Fruit fly (Drosophila melanogaster) whole organism, embryonic: Measurements from ENCODE around the gene CG18808.

Experiments used
- CG1024 ChIP-seq: fragments of 200-800 bp; sonication (Bioruptor generic); IDR thresholded peaks from 2 replicates; pipeline ENCODE4 v1.3.6; 2022; ENCODE audit warnings: missing biosample characterization, missing genetic modification characterization
- CG10267 ChIP-seq: fragments of 200-800 bp; sonication (Bioruptor generic); optimal IDR thresholded peaks from 2 replicates; lab custom pipeline; 2018; ENCODE audit warnings: missing biosample characterization, mild to moderate bottlenecking, missing genetic modification characterization, moderate library complexity
- CG10366 ChIP-seq: fragments of 200-800 bp; sonication (Bioruptor generic); IDR thresholded peaks from 2 replicates; pipeline ENCODE4 v1.3.6; 2022; ENCODE audit warnings: missing biosample characterization, missing genetic modification characterization
- CG11085 ChIP-seq: fragments of 200-800 bp; sonication (Bioruptor generic); IDR thresholded peaks from 2 replicates; pipeline ENCODE4 v1.3.6; 2022; ENCODE audit warnings: missing biosample characterization, missing genetic modification characterization
- CG11456 ChIP-seq: fragments of 200-800 bp; sonication (Bioruptor generic); IDR thresholded peaks from 3 replicates; pipeline ENCODE4 v1.3.6; 2022; ENCODE audit warnings: missing biosample characterization, missing genetic modification characterization
- CG12391 ChIP-seq: fragments of 200-800 bp; sonication (Bioruptor generic); optimal IDR thresholded peaks from 3 replicates; lab custom pipeline; 2018; ENCODE audit warnings: missing biosample characterization, mild to moderate bottlenecking, missing genetic modification characterization, moderate library complexity
- CG16863 ChIP-seq: fragments of 200-800 bp; sonication (Bioruptor generic); optimal IDR thresholded peaks from 3 replicates; lab custom pipeline; 2016; ENCODE audit warnings: missing biosample characterization, missing genetic modification characterization
- CG2202 ChIP-seq: fragments of 200-800 bp; sonication (Bioruptor generic); optimal IDR thresholded peaks from 2 replicates; lab custom pipeline; 2018; ENCODE audit warnings: missing biosample characterization, mild to moderate bottlenecking, missing genetic modification characterization
- CG2889 ChIP-seq: fragments of 200-800 bp; sonication (Bioruptor generic); IDR thresholded peaks from 3 replicates; pipeline ENCODE4 v1.3.6; 2022; ENCODE audit warnings: missing biosample characterization, missing genetic modification characterization
- CG32772 ChIP-seq: fragments of 200-800 bp; sonication (Bioruptor generic); IDR thresholded peaks from 2 replicates; pipeline ENCODE4 v1.3.6; 2022; ENCODE audit warnings: missing biosample characterization, missing genetic modification characterization
- CG3281 ChIP-seq: fragments of 200-800 bp; sonication (Bioruptor generic); optimal IDR thresholded peaks from 3 replicates; lab custom pipeline; 2017; ENCODE audit warnings: missing biosample characterization, mild to moderate bottlenecking, missing genetic modification characterization
- CG4328 ChIP-seq: fragments of 200-800 bp; sonication (Bioruptor generic); optimal IDR thresholded peaks from 3 replicates; lab custom pipeline; 2017; ENCODE audit warnings: missing biosample characterization, missing genetic modification reagents, missing genetic modification characterization
- CG4707 ChIP-seq: fragments of 200-800 bp; sonication (Bioruptor generic); optimal IDR thresholded peaks from 2 replicates; lab custom pipeline; 2018; ENCODE audit warnings: missing biosample characterization, mild to moderate bottlenecking, missing genetic modification characterization, moderate library complexity
- CG5953 ChIP-seq: fragments of 200-800 bp; sonication (Bioruptor generic); IDR thresholded peaks from 2 replicates; pipeline ENCODE4 v1.3.6; 2022; ENCODE audit warnings: missing biosample characterization, missing genetic modification characterization
- CG8478 ChIP-seq: fragments of >200 bp; optimal IDR thresholded peaks from 2 replicates; lab custom pipeline; 2018
- CG9817 ChIP-seq: fragments of 200-800 bp; sonication (Bioruptor generic); optimal IDR thresholded peaks from 2 replicates; lab custom pipeline; 2018; ENCODE audit warnings: missing biosample characterization, mild to moderate bottlenecking, missing genetic modification characterization, moderate library complexity
- Dad ChIP-seq: fragments of 200-800 bp; sonication (Bioruptor generic); optimal IDR thresholded peaks from 3 replicates; lab custom pipeline; 2016; ENCODE audit warnings: missing biosample characterization, missing genetic modification characterization
- Dref ChIP-seq: fragments of 200-800 bp; sonication (Bioruptor generic); IDR thresholded peaks from 2 replicates; pipeline ENCODE4 v1.3.6; 2022; ENCODE audit warnings: missing biosample characterization, missing genetic modification characterization
- E2f2 ChIP-seq: fragments of 200-800 bp; sonication (Bioruptor generic); IDR thresholded peaks from 2 replicates; pipeline ENCODE4 v1.3.6; 2022; ENCODE audit warnings: missing biosample characterization, missing genetic modification characterization
- Ets65A ChIP-seq: fragments of 200-800 bp; sonication (Bioruptor generic); peaks from one replicate; lab custom pipeline; 2016; ENCODE audit warnings: missing biosample characterization, missing genetic modification characterization
- Gug ChIP-seq: fragments of 200-800 bp; sonication (Bioruptor generic); IDR thresholded peaks from 4 replicates; pipeline ENCODE4 v1.3.6; 2022; ENCODE audit warnings: missing biosample characterization, missing genetic modification characterization
- HLH3B ChIP-seq: fragments of 200-800 bp; sonication (Bioruptor generic); IDR thresholded peaks from 2 replicates; pipeline ENCODE4 v1.3.6; 2022; ENCODE audit warnings: missing biosample characterization, missing genetic modification characterization
- HLH54F ChIP-seq: fragments of 200-800 bp; sonication (Bioruptor generic); optimal IDR thresholded peaks from 3 replicates; lab custom pipeline; 2016; ENCODE audit warnings: missing biosample characterization, missing genetic modification characterization
- HmgD ChIP-seq: fragments of 200-800 bp; sonication (Bioruptor generic); optimal IDR thresholded peaks from 3 replicates; lab custom pipeline; 2016; ENCODE audit warnings: missing biosample characterization, missing genetic modification characterization
- Hmr ChIP-seq: fragments of 200-800 bp; sonication (Bioruptor generic); optimal IDR thresholded peaks from 3 replicates; lab custom pipeline; 2017; ENCODE audit warnings: mild to moderate bottlenecking, missing biosample characterization, missing genetic modification reagents, missing genetic modification characterization
- Hr51 ChIP-seq, 2 experiments: fragments of 200-800 bp; sonication (Bioruptor generic); optimal IDR thresholded peaks; 2 replicates in 1 of 2; 3 replicates in 1 of 2; lab custom pipeline; 2016 to 2018; ENCODE audit warnings: missing biosample characterization in 2 of 2, missing genetic modification characterization in 2 of 2, mild to moderate bottlenecking in 1 of 2, moderate library complexity in 1 of 2
- Lhr ChIP-seq: fragments of 200-800 bp; sonication (Bioruptor generic); optimal IDR thresholded peaks from 3 replicates; lab custom pipeline; 2017; ENCODE audit warnings: mild to moderate bottlenecking, missing biosample characterization, missing genetic modification reagents, missing genetic modification characterization
- Lim3 ChIP-seq: fragments of 200-800 bp; sonication (Bioruptor generic); IDR thresholded peaks from 2 replicates; pipeline ENCODE4 v1.3.6; 2022; ENCODE audit warnings: missing biosample characterization, missing genetic modification characterization
- Med ChIP-seq: fragments of 200-800 bp; sonication (Bioruptor generic); peaks from one replicate; lab custom pipeline; 2016; ENCODE audit warnings: missing biosample characterization, missing genetic modification characterization, mild to moderate bottlenecking, inconsistent platforms, moderate library complexity
- Meics ChIP-seq: fragments of 200-800 bp; sonication (Bioruptor generic); optimal IDR thresholded peaks from 2 replicates; lab custom pipeline; 2017; ENCODE audit warnings: missing biosample characterization, mild to moderate bottlenecking, missing genetic modification characterization
- Mes4 ChIP-seq: fragments of 200-800 bp; sonication (Bioruptor generic); optimal IDR thresholded peaks from 2 replicates; lab custom pipeline; 2016; ENCODE audit warnings: missing biosample characterization, missing genetic modification characterization
- NC2α ChIP-seq: fragments of 200-800 bp; sonication (Bioruptor generic); optimal IDR thresholded peaks from 2 replicates; lab custom pipeline; 2016; ENCODE audit warnings: missing biosample characterization, missing genetic modification characterization
- YL-1 ChIP-seq: fragments of 200-800 bp; sonication (Bioruptor generic); optimal IDR thresholded peaks from 3 replicates; lab custom pipeline; 2017; ENCODE audit warnings: missing biosample characterization, mild to moderate bottlenecking, missing genetic modification characterization
- aop ChIP-seq: fragments of 200-800 bp; sonication (Bioruptor generic); IDR thresholded peaks from 2 replicates; pipeline ENCODE4 v1.3.6; 2022; ENCODE audit warnings: missing biosample characterization, missing genetic modification characterization
- ap ChIP-seq: fragments of 200-800 bp; sonication (Bioruptor generic); IDR thresholded peaks from 2 replicates; pipeline ENCODE4 v1.3.6; 2022; ENCODE audit warnings: missing biosample characterization, missing genetic modification characterization
- ase ChIP-seq: fragments of 200-800 bp; sonication (Bioruptor generic); IDR thresholded peaks from 3 replicates; pipeline ENCODE4 v1.3.6; 2022; ENCODE audit warnings: missing biosample characterization, missing genetic modification characterization
- cg ChIP-seq: fragments of 200-800 bp; sonication (Bioruptor generic); optimal IDR thresholded peaks from 3 replicates; lab custom pipeline; 2019; ENCODE audit warnings: missing biosample characterization, mild to moderate bottlenecking, missing genetic modification characterization, moderate library complexity
- chinmo ChIP-seq: fragments of 200-800 bp; sonication (Bioruptor generic); IDR thresholded peaks from 4 replicates; pipeline ENCODE4 v1.3.6; 2022; ENCODE audit warnings: missing biosample characterization, missing genetic modification characterization; ENCODE audit not compliant: partially characterized antibody
- chm ChIP-seq: fragments of 200-800 bp; sonication (Bioruptor generic); IDR thresholded peaks from 2 replicates; pipeline ENCODE4 v1.3.6; 2022; ENCODE audit warnings: missing biosample characterization, missing genetic modification characterization
- ci ChIP-seq: fragments of 200-800 bp; sonication (Bioruptor generic); IDR thresholded peaks from 3 replicates; pipeline ENCODE4 v1.3.6; 2022; ENCODE audit warnings: missing biosample characterization, missing genetic modification characterization
- danr ChIP-seq: fragments of 200-800 bp; sonication (Bioruptor generic); IDR thresholded peaks from 2 replicates; pipeline ENCODE4 v1.3.6; 2022; ENCODE audit warnings: missing biosample characterization, missing genetic modification characterization
- ind ChIP-seq: fragments of 200-800 bp; sonication (Bioruptor generic); optimal IDR thresholded peaks from 3 replicates; lab custom pipeline; 2016; ENCODE audit warnings: missing biosample characterization, missing genetic modification characterization
- lilli ChIP-seq: fragments of 200-800 bp; sonication (Bioruptor generic); optimal IDR thresholded peaks from 3 replicates; lab custom pipeline; 2016; ENCODE audit warnings: missing biosample characterization, missing genetic modification characterization
- lmd ChIP-seq: fragments of 200-800 bp; sonication (Bioruptor generic); IDR thresholded peaks from 2 replicates; pipeline ENCODE4 v1.3.6; 2022; ENCODE audit warnings: missing biosample characterization, missing genetic modification characterization
- lov ChIP-seq, 2 experiments: fragments of 200-800 bp in 1 of 2; fragments of >200 bp in 1 of 2; sonication (Bioruptor generic) in 1 of 2; IDR thresholded peaks in 1 of 2; optimal IDR thresholded peaks in 1 of 2; 2 replicates in 1 of 2; 3 replicates in 1 of 2; pipeline versions ENCODE4 v1.3.6 to Lab custom; 2017 to 2022; ENCODE audit warnings: missing biosample characterization in 1 of 2, missing genetic modification characterization in 1 of 2
- row ChIP-seq: fragments of 200-800 bp; sonication (Bioruptor generic); IDR thresholded peaks from 3 replicates; pipeline ENCODE4 v1.3.6; 2022; ENCODE audit warnings: missing biosample characterization, missing genetic modification characterization
- run ChIP-seq: fragments of 200-800 bp; sonication (Bioruptor generic); optimal IDR thresholded peaks from 3 replicates; lab custom pipeline; 2018; ENCODE audit warnings: missing biosample characterization, mild to moderate bottlenecking, missing genetic modification characterization
- stc ChIP-seq: fragments of 200-800 bp; sonication (Bioruptor generic); IDR thresholded peaks from 2 replicates; pipeline ENCODE4 v1.3.6; 2022; ENCODE audit warnings: missing biosample characterization, missing genetic modification characterization
- tin ChIP-seq: fragments of 200-800 bp; sonication (Bioruptor generic); optimal IDR thresholded peaks from 3 replicates; lab custom pipeline; 2016; ENCODE audit warnings: missing biosample characterization, missing genetic modification characterization
- vnd ChIP-seq: fragments of 200-800 bp; sonication (Bioruptor generic); IDR thresholded peaks from 3 replicates; pipeline ENCODE4 v1.3.6; 2022; ENCODE audit warnings: missing biosample characterization, missing genetic modification characterization; ENCODE audit not compliant: partially characterized antibody

The CG18808 gene

dm6 chr3L:4840039-4840939, 33.1 kb upstream of the CG18808 start, which contains the start of gene CG13707 (continued):
- TF ChIP-seq lov (optimal IDR thresholded peaks at IDR 0.05; lab: Kevin White, UChicago) (no peak), lov (GFP tag; IDR thresholded peaks at IDR 0.05; lab: Robert Waterston, UW) (0 out of 3 replicates have a peak, but pooled peaks have one; percentile 26), CG4707 (GFP tag; lab: Kevin White, UChicago) (no peak), Lhr (GFP tag; lab: Kevin White, UChicago) (peak; percentile 3), tin (GFP tag; lab: Kevin White, UChicago) (no peak), stc (GFP tag; lab: Robert Waterston, UW) (no peak), vnd (GFP tag; lab: Robert Waterston, UW) (peak; percentile 15; the same call in 1 of the 3 replicates), CG10267 (no peak), Mes4 (GFP tag; lab: Kevin White, UChicago) (no peak), CG10366 (GFP tag; lab: Robert Waterston, UW) (no peak), CG9817 (tag; lab: Kevin White, UChicago) (peak; percentile 17), CG11456 (GFP tag; lab: Robert Waterston, UW) (no peak), row (GFP tag; lab: Robert Waterston, UW) (peak; percentile 51; the same call in 2 of the 3 replicates), HmgD (GFP tag; lab: Kevin White, UChicago) (no peak), lmd (GFP tag; lab: Robert Waterston, UW) (no peak), NC2α (GFP tag; lab: Kevin White, UChicago) (no peak), CG16863 (no peak), CG1024 (GFP tag; lab: Robert Waterston, UW) (no peak), CG3281 (no peak), ap (no peak), CG8478 (peak; percentile 76), run (tag; lab: Kevin White, UChicago) (no peak), E2f2 (GFP tag; lab: Robert Waterston, UW) (no peak), ase (GFP tag; lab: Robert Waterston, UW) (no peak), CG2889 (GFP tag; lab: Robert Waterston, UW) (no peak), lilli (GFP tag; lab: Kevin White, UChicago) (no peak), chinmo (0 out of 4 replicates have a peak, but pooled peaks have one; percentile 62), CG2202 (tag; lab: Kevin White, UChicago) (no peak), CG4328 (no peak), Hmr (GFP tag; lab: Kevin White, UChicago) (peak; percentile 35), Meics (GFP tag; lab: Kevin White, UChicago) (peak; percentile 8), CG11085 (GFP tag; lab: Robert Waterston, UW) (peak; percentile 27; the same call in 1 of the 2 replicates), danr (no peak), ci (peak; percentile 54; the same call in 2 of the 3 replicates), ind (no peak), HLH54F (no peak), YL-1 (no peak), chm (no peak), CG32772 (no peak), CG12391 (no peak), HLH3B (GFP tag; lab: Robert Waterston, UW) (no peak), Lim3 (no peak), Ets65A (no peak), Dref (GFP tag; lab: Robert Waterston, UW) (0 out of 2 replicates have a peak, but pooled peaks have one; percentile 17), Med (GFP tag; lab: Kevin White, UChicago) (peak; percentile 10), Dad (GFP tag; lab: Kevin White, UChicago) (no peak), CG5953 (GFP tag; lab: Robert Waterston, UW) (no peak), Hr51 (GFP tag; optimal IDR thresholded peaks at IDR 0.05; lab: Kevin White, UChicago) (no peak), Gug (GFP tag; lab: Robert Waterston, UW) (no peak), aop (GFP tag; lab: Robert Waterston, UW) (no peak), cg (GFP tag; lab: Kevin White, UChicago) (peak; percentile 72)
